Fruit fly (Drosophila melanogaster) whole organism, embryonic: ENCODE results near the gene CG42299.

Experiments
- Atf3 ChIP-seq: fragments of 200-800 bp; sonication (Bioruptor generic); optimal IDR thresholded peaks from 3 replicates; lab custom pipeline; 2016; ENCODE audit warnings: missing biosample characterization, missing genetic modification characterization
- BEAF-32 ChIP-seq: fragments of 200-800 bp; sonication (Bioruptor generic); optimal IDR thresholded peaks from 3 replicates; lab custom pipeline; 2017; ENCODE audit warnings: missing biosample characterization, missing genetic modification characterization, mild to moderate bottlenecking, moderate library complexity, missing genetic modification reagents
- CG1024 ChIP-seq: fragments of 200-800 bp; sonication (Bioruptor generic); IDR thresholded peaks from 2 replicates; pipeline ENCODE4 v1.3.6; 2022; ENCODE audit warnings: missing biosample characterization, missing genetic modification characterization
- CG13287 ChIP-seq: fragments of 200-800 bp; sonication (Bioruptor generic); IDR thresholded peaks from 2 replicates; pipeline ENCODE4 v1.3.6; 2022; ENCODE audit warnings: missing biosample characterization, missing genetic modification characterization; ENCODE audit not compliant: partially characterized antibody
- CG13894 ChIP-seq: fragments of 200-800 bp; sonication (Bioruptor generic); optimal IDR thresholded peaks from 3 replicates; lab custom pipeline; 2018; ENCODE audit warnings: missing biosample characterization, mild to moderate bottlenecking, missing genetic modification characterization, moderate library complexity
- CG14860 ChIP-seq: fragments of 200-800 bp; sonication (Bioruptor generic); IDR thresholded peaks from 3 replicates; pipeline ENCODE4 v1.3.6; 2022; ENCODE audit warnings: missing biosample characterization, missing genetic modification characterization; ENCODE audit not compliant: partially characterized antibody
- CG14965 ChIP-seq: fragments of 200-800 bp; sonication (Bioruptor generic); optimal IDR thresholded peaks from 2 replicates; lab custom pipeline; 2016; ENCODE audit warnings: missing biosample characterization, missing genetic modification characterization, borderline replicate concordance
- CG1602 ChIP-seq: fragments of 200-800 bp; sonication (Bioruptor generic); optimal IDR thresholded peaks from 3 replicates; lab custom pipeline; 2016; ENCODE audit warnings: missing biosample characterization, missing genetic modification characterization
- CG1647 ChIP-seq: fragments of 200-800 bp; sonication (Bioruptor generic); optimal IDR thresholded peaks from 3 replicates; lab custom pipeline; 2016; ENCODE audit warnings: missing biosample characterization, missing genetic modification characterization
- CG17361 ChIP-seq: fragments of 200-800 bp; sonication (Bioruptor generic); IDR thresholded peaks from 3 replicates; pipeline ENCODE4 v1.3.6; 2022; ENCODE audit warnings: missing biosample characterization, missing genetic modification characterization
- CG17385 ChIP-seq: fragments of 200-800 bp; sonication (Bioruptor generic); optimal IDR thresholded peaks from 3 replicates; lab custom pipeline; 2018; ENCODE audit warnings: missing biosample characterization, mild to moderate bottlenecking, missing genetic modification characterization
- CG2889 ChIP-seq: fragments of 200-800 bp; sonication (Bioruptor generic); IDR thresholded peaks from 3 replicates; pipeline ENCODE4 v1.3.6; 2022; ENCODE audit warnings: missing biosample characterization, missing genetic modification characterization
- CG32772 ChIP-seq: fragments of 200-800 bp; sonication (Bioruptor generic); IDR thresholded peaks from 2 replicates; pipeline ENCODE4 v1.3.6; 2022; ENCODE audit warnings: missing biosample characterization, missing genetic modification characterization
- CG4820 ChIP-seq: fragments of 200-800 bp; sonication (Bioruptor generic); optimal IDR thresholded peaks from 3 replicates; lab custom pipeline; 2016; ENCODE audit warnings: missing biosample characterization, missing genetic modification characterization
- CG8388 ChIP-seq: fragments of 200-800 bp; sonication (Bioruptor generic); optimal IDR thresholded peaks from 2 replicates; lab custom pipeline; 2019; ENCODE audit warnings: missing biosample characterization, mild to moderate bottlenecking, missing genetic modification characterization, moderate library complexity
- CG9876 ChIP-seq: fragments of 200-800 bp; sonication (Bioruptor generic); optimal IDR thresholded peaks from 2 replicates; lab custom pipeline; 2016; ENCODE audit warnings: missing biosample characterization, missing genetic modification characterization
- CHES-1-like ChIP-seq: fragments of 200-800 bp; sonication (Bioruptor generic); optimal IDR thresholded peaks from 2 replicates; lab custom pipeline; 2016; ENCODE audit warnings: missing biosample characterization, missing genetic modification characterization
- D19A ChIP-seq: fragments of 200-800 bp; optimal IDR thresholded peaks from 3 replicates; lab custom pipeline; 2019; ENCODE audit warnings: missing biosample characterization, mild to moderate bottlenecking, missing genetic modification characterization, moderate library complexity
- Dfd ChIP-seq, 2 experiments: fragments of >200 bp; optimal IDR thresholded peaks; 2 replicates each; lab custom pipeline; 2017; ENCODE audit warnings: missing biosample characterization in 2 of 2, missing genetic modification characterization in 2 of 2
- Dp ChIP-seq: fragments of 200-800 bp; sonication (Bioruptor generic); optimal IDR thresholded peaks from 2 replicates; lab custom pipeline; 2018; ENCODE audit warnings: missing biosample characterization, mild to moderate bottlenecking, missing genetic modification characterization, moderate library complexity
- H15 ChIP-seq: fragments of 200-800 bp; sonication (Bioruptor generic); IDR thresholded peaks from 3 replicates; pipeline ENCODE4 v1.3.6; 2022; ENCODE audit warnings: missing biosample characterization, missing genetic modification characterization
- HLH54F ChIP-seq: fragments of 200-800 bp; sonication (Bioruptor generic); optimal IDR thresholded peaks from 3 replicates; lab custom pipeline; 2016; ENCODE audit warnings: missing biosample characterization, missing genetic modification characterization
- HmgZ ChIP-seq: fragments of 200-800 bp; sonication (Bioruptor generic); optimal IDR thresholded peaks from 2 replicates; lab custom pipeline; 2018; ENCODE audit warnings: missing biosample characterization, mild to moderate bottlenecking, missing genetic modification characterization
- Hr3 ChIP-seq: fragments of 200-800 bp; sonication (Bioruptor generic); optimal IDR thresholded peaks from 3 replicates; lab custom pipeline; 2016; ENCODE audit warnings: missing biosample characterization, missing genetic modification characterization
- Mad ChIP-seq: fragments of 200-800 bp; sonication (Bioruptor generic); optimal IDR thresholded peaks from 2 replicates; lab custom pipeline; 2016; ENCODE audit warnings: missing biosample characterization, missing genetic modification characterization
- Nf-YC ChIP-seq: fragments of 200-800 bp; optimal IDR thresholded peaks from 3 replicates; lab custom pipeline; 2019; ENCODE audit warnings: missing biosample characterization, mild to moderate bottlenecking, missing genetic modification characterization, moderate library complexity
- Poxn ChIP-seq: fragments of 200-800 bp; sonication (Bioruptor generic); IDR thresholded peaks from 2 replicates; pipeline ENCODE4 v1.3.6; 2022; ENCODE audit warnings: missing biosample characterization, missing genetic modification characterization
- Tbp ChIP-seq: fragments of >200 bp; optimal IDR thresholded peaks from 2 replicates; lab custom pipeline; 2018; ENCODE audit warnings: missing biosample characterization, missing genetic modification characterization
- amos ChIP-seq: fragments of 200-800 bp; sonication (Bioruptor generic); IDR thresholded peaks from 2 replicates; pipeline ENCODE4 v1.3.6; 2022; ENCODE audit warnings: missing biosample characterization, missing genetic modification characterization; ENCODE audit not compliant: partially characterized antibody
- ase ChIP-seq: fragments of 200-800 bp; sonication (Bioruptor generic); IDR thresholded peaks from 3 replicates; pipeline ENCODE4 v1.3.6; 2022; ENCODE audit warnings: missing biosample characterization, missing genetic modification characterization
- cad ChIP-seq: fragments of >200 bp; optimal IDR thresholded peaks from 2 replicates; lab custom pipeline; 2017; ENCODE audit warnings: missing biosample characterization, missing genetic modification characterization
- cas ChIP-seq: fragments of 200-800 bp; sonication (Bioruptor generic); IDR thresholded peaks from 2 replicates; pipeline ENCODE4 v1.3.6; 2022; ENCODE audit warnings: missing biosample characterization, missing genetic modification characterization
- danr ChIP-seq: fragments of 200-800 bp; sonication (Bioruptor generic); IDR thresholded peaks from 2 replicates; pipeline ENCODE4 v1.3.6; 2022; ENCODE audit warnings: missing biosample characterization, missing genetic modification characterization
- dmrt99B ChIP-seq: fragments of 200-800 bp; sonication (Bioruptor generic); optimal IDR thresholded peaks from 2 replicates; lab custom pipeline; 2018; ENCODE audit warnings: missing biosample characterization, mild to moderate bottlenecking, missing genetic modification characterization, moderate library complexity
- fd3F ChIP-seq: fragments of 200-800 bp; sonication (Bioruptor generic); optimal IDR thresholded peaks from 2 replicates; lab custom pipeline; 2018; ENCODE audit warnings: missing biosample characterization, mild to moderate bottlenecking, missing genetic modification characterization, moderate library complexity
- hkb ChIP-seq, 2 experiments: fragments of 200-800 bp in 1 of 2; fragments of >200 bp in 1 of 2; sonication (Bioruptor generic) in 1 of 2; IDR thresholded peaks in 1 of 2; optimal IDR thresholded peaks in 1 of 2; 2 replicates each; pipeline versions ENCODE4 v1.3.6 to Lab custom; 2017 to 2022; ENCODE audit warnings: missing biosample characterization in 1 of 2, missing genetic modification characterization in 1 of 2
- inv ChIP-seq: fragments of 200-800 bp; sonication (Bioruptor generic); IDR thresholded peaks from 2 replicates; pipeline ENCODE4 v1.3.6; 2022; ENCODE audit warnings: missing biosample characterization, missing genetic modification characterization; ENCODE audit not compliant: partially characterized antibody
- kah ChIP-seq: fragments of 200-800 bp; sonication (Bioruptor generic); optimal IDR thresholded peaks from 2 replicates; lab custom pipeline; 2018; ENCODE audit warnings: missing biosample characterization, mild to moderate bottlenecking, missing genetic modification characterization
- lmd ChIP-seq: fragments of 200-800 bp; sonication (Bioruptor generic); IDR thresholded peaks from 2 replicates; pipeline ENCODE4 v1.3.6; 2022; ENCODE audit warnings: missing biosample characterization, missing genetic modification characterization
- peb ChIP-seq: fragments of 200-800 bp; sonication (Bioruptor generic); IDR thresholded peaks from 2 replicates; pipeline ENCODE4 v1.3.6; 2022; ENCODE audit warnings: missing biosample characterization, missing genetic modification characterization
- prd ChIP-seq, 3 experiments: fragments of >200 bp in 2 of 3; fragments of 200-800 bp in 1 of 3; sonication (Bioruptor generic) in 1 of 3; optimal IDR thresholded peaks in 2 of 3; IDR thresholded peaks in 1 of 3; 2 replicates in 2 of 3; 3 replicates in 1 of 3; pipeline versions ENCODE4 v1.3.6 to Lab custom; 2017 to 2022; ENCODE audit warnings: missing biosample characterization in 1 of 3, missing genetic modification characterization in 1 of 3
- psq ChIP-seq: fragments of 200-800 bp; sonication (Bioruptor generic); optimal IDR thresholded peaks from 2 replicates; lab custom pipeline; 2017; ENCODE audit warnings: missing biosample characterization, missing genetic modification characterization
- ro ChIP-seq: fragments of 200-800 bp; sonication (Bioruptor generic); IDR thresholded peaks from 2 replicates; pipeline ENCODE4 v1.3.6; 2022; ENCODE audit warnings: missing biosample characterization, missing genetic modification characterization
- salm ChIP-seq: fragments of 200-800 bp; sonication (Bioruptor generic); optimal IDR thresholded peaks from 2 replicates; lab custom pipeline; 2018; ENCODE audit warnings: missing biosample characterization, mild to moderate bottlenecking, missing genetic modification characterization
- scrt ChIP-seq: fragments of 200-800 bp; sonication (Bioruptor generic); optimal IDR thresholded peaks from 2 replicates; lab custom pipeline; 2018; ENCODE audit warnings: missing biosample characterization, mild to moderate bottlenecking, missing genetic modification characterization, moderate library complexity
- sim ChIP-seq: fragments of 200-800 bp; sonication (Bioruptor generic); IDR thresholded peaks from 2 replicates; pipeline ENCODE4 v1.3.6; 2022; ENCODE audit warnings: missing biosample characterization, missing genetic modification characterization
- trem ChIP-seq: fragments of 200-800 bp; optimal IDR thresholded peaks from 3 replicates; lab custom pipeline; 2019; ENCODE audit warnings: missing biosample characterization, mild to moderate bottlenecking, missing genetic modification characterization, moderate library complexity
- ttk ChIP-seq: fragments of 200-800 bp; sonication (Bioruptor generic); IDR thresholded peaks from 2 replicates; pipeline ENCODE4 v2.1.2; 2022; ENCODE audit warnings: missing biosample characterization, missing genetic modification characterization
- twi ChIP-seq: fragments of 200-800 bp; optimal IDR thresholded peaks from 2 replicates; lab custom pipeline; 2019; ENCODE audit warnings: missing biosample characterization, mild to moderate bottlenecking, missing genetic modification characterization, moderate library complexity
- vfl ChIP-seq: fragments of 200-800 bp; sonication (Bioruptor generic); optimal IDR thresholded peaks from 2 replicates; lab custom pipeline; 2016; ENCODE audit warnings: missing biosample characterization, missing genetic modification characterization

The CG42299 gene

DNA sequence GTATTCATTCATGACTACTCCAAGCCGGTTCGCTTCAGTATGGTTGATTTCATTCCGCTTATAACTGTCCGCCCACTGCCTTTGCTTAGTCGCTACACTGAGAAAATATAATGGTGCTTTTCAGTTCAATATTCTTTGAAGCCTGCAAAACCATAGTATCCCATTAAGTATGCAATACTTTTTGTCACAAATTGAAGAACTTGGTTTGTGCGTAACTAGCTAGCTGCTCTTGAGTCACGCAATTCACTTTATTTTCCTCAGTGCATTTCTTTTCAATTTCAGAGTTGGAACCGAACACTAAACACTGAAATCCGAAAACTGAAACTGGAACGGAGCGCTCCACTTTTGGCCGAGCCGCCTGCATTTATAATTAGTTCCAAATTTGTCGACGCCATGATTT, 24.2 kb upstream of the CG42299 start (continued):
- TF ChIP-seq CG17385 (GFP tag; lab: Kevin White, UChicago) = peak; percentile 41
- TF ChIP-seq CG14965 = no peak
- TF ChIP-seq CG4820 (GFP tag; lab: Kevin White, UChicago) = peak; percentile 55
- TF ChIP-seq sim (GFP tag; lab: Robert Waterston, UW) = no peak
- TF ChIP-seq BEAF-32 (GFP tag; lab: Kevin White, UChicago) = no peak
- no peak for TF ChIP-seq CG9876 (GFP tag; lab: Kevin White, UChicago)
- TF ChIP-seq ase (GFP tag; lab: Robert Waterston, UW) = 0 out of 3 replicates have a peak, but pooled peaks have one; percentile 56
- TF ChIP-seq CG13894 (tag; lab: Kevin White, UChicago) = no peak
- peak; percentile 34 for TF ChIP-seq Atf3
- TF ChIP-seq Mad (GFP tag; lab: Kevin White, UChicago) = no peak
- TF ChIP-seq Poxn (GFP tag; lab: Robert Waterston, UW) = no peak
- no peak for TF ChIP-seq hkb (optimal IDR thresholded peaks at IDR 0.05; lab: Kevin White, UChicago)
- peak; percentile 63; the same call in 1 of the 2 replicates for TF ChIP-seq hkb (GFP tag; IDR thresholded peaks at IDR 0.05; lab: Robert Waterston, UW)
- TF ChIP-seq lmd (GFP tag; lab: Robert Waterston, UW) = peak; percentile 66
- no peak for TF ChIP-seq psq
- TF ChIP-seq CG8388 = peak; percentile 23
- TF ChIP-seq dmrt99B (tag; lab: Kevin White, UChicago) = peak; percentile 80
- no peak for TF ChIP-seq twi (tag; lab: Kevin White, UChicago)
- peak; percentile 26; the same call in 1 of the 2 replicates for TF ChIP-seq ro (GFP tag; lab: Robert Waterston, UW)
- TF ChIP-seq kah (GFP tag; lab: Kevin White, UChicago) = no peak
- peak; percentile 44 for TF ChIP-seq CG1602
- TF ChIP-seq cas = peak; percentile 30; the same call in 1 of the 2 replicates
- TF ChIP-seq peb (GFP tag; lab: Robert Waterston, UW) = peak; percentile 38; the same call in 1 of the 2 replicates
- no peak for TF ChIP-seq Dp (GFP tag; lab: Kevin White, UChicago)
- no peak for TF ChIP-seq trem (tag; lab: Kevin White, UChicago)
- TF ChIP-seq Hr3 = peak; percentile 34
- peak; percentile 48; the same call in 1 of the 3 replicates for TF ChIP-seq CG2889
- TF ChIP-seq inv = no peak
- TF ChIP-seq danr = peak; percentile 26; the same call in 1 of the 2 replicates
- peak; percentile 33 for TF ChIP-seq fd3F (GFP tag; lab: Kevin White, UChicago)
- TF ChIP-seq amos (GFP tag; lab: Robert Waterston, UW) = no peak
- TF ChIP-seq H15 = 0 out of 3 replicates have a peak, but pooled peaks have one; percentile 35
- TF ChIP-seq prd (optimal IDR thresholded peaks at IDR 0.05; lab: Kevin White, UChicago) = no peak
- TF ChIP-seq prd (GFP tag; IDR thresholded peaks at IDR 0.05; lab: Robert Waterston, UW) = peak; percentile 64
- TF ChIP-seq CG1647 (GFP tag; lab: Kevin White, UChicago) = peak; percentile 29
- 0 out of 2 replicates have a peak, but pooled peaks have one; percentile 28 for TF ChIP-seq CG1024 (GFP tag; lab: Robert Waterston, UW)
- TF ChIP-seq CG32772 = peak; percentile 36; the same call in 1 of the 2 replicates
- TF ChIP-seq salm (tag; lab: Kevin White, UChicago) = no peak
- peak; percentile 45; the same call in 1 of the 2 replicates for TF ChIP-seq ttk
- peak; percentile 12 for TF ChIP-seq CHES-1-like (GFP tag; lab: Kevin White, UChicago)
- no peak for TF ChIP-seq Tbp (GFP tag; lab: Kevin White, UChicago)
- TF ChIP-seq CG13287 = no peak
- TF ChIP-seq vfl = peak; percentile 13
- TF ChIP-seq HLH54F (GFP tag; lab: Kevin White, UChicago) = peak; percentile 31
- no peak for TF ChIP-seq cad (GFP tag; lab: Kevin White, UChicago)
- no peak for TF ChIP-seq CG14860 (GFP tag; lab: Robert Waterston, UW)
- TF ChIP-seq Dfd (GFP tag; optimal IDR thresholded peaks at IDR 0.05; lab: Kevin White, UChicago) = no peak
- TF ChIP-seq CG17361 (GFP tag; lab: Robert Waterston, UW) = peak; percentile 53; the same call in 2 of the 3 replicates
- TF ChIP-seq D19A (tag; lab: Kevin White, UChicago) = peak; percentile 29
- TF ChIP-seq Nf-YC = peak; percentile 25
- TF ChIP-seq HmgZ = peak; percentile 12
- peak; percentile 37 for TF ChIP-seq scrt (GFP tag; lab: Kevin White, UChicago)
